Fruit fly (Drosophila melanogaster): ENCODE measurements around the gene Got2.

The Got2 gene

dm6 chr2L:1987434-1988191, at the start of gene Got2 (continued):
- TF ChIP-seq CG34224 (GFP tag; IDR thresholded peaks at IDR 0.05; ENCODE audit: partially characterized antibody): peak; percentile 69
- TF ChIP-seq jumu (GFP tag; optimal IDR thresholded peaks at IDR 0.05): no peak
- TF ChIP-seq Dref (GFP tag; IDR thresholded peaks at IDR 0.05): peak; percentile 54
- TF ChIP-seq pfk (GFP tag; optimal IDR thresholded peaks at IDR 0.05): no peak
- TF ChIP-seq CG6175 (GFP tag; IDR thresholded peaks at IDR 0.05): 0 out of 3 replicates have a peak, but pooled peaks have one; percentile 22
- TF ChIP-seq eve (GFP tag; optimal IDR thresholded peaks at IDR 0.05): no peak
- TF ChIP-seq CG14441 (GFP tag; IDR thresholded peaks at IDR 0.05): no peak
- no peak for TF ChIP-seq CG6813 (GFP tag; optimal IDR thresholded peaks at IDR 0.05)
- TF ChIP-seq CG8924 (tag; optimal IDR thresholded peaks at IDR 0.05): peak; percentile 28
- no peak for TF ChIP-seq CG12104 (GFP tag; optimal IDR thresholded peaks at IDR 0.05)
- TF ChIP-seq gro (GFP tag; optimal IDR thresholded peaks at IDR 0.05): no peak
- TF ChIP-seq mirr (GFP tag; optimal IDR thresholded peaks at IDR 0.05): no peak
- TF ChIP-seq BEAF-32 (GFP tag; optimal IDR thresholded peaks at IDR 0.05): peak; percentile 80
- peak; percentile 87 for TF ChIP-seq CG10321 (GFP tag; IDR thresholded peaks at IDR 0.05)
- no peak for TF ChIP-seq CG9215 (GFP tag; IDR thresholded peaks at IDR 0.05)
- TF ChIP-seq Doc3 (GFP tag; IDR thresholded peaks at IDR 0.05; ENCODE audit: partially characterized antibody): peak; percentile 79
- no peak for TF ChIP-seq D19B (GFP tag; optimal IDR thresholded peaks at IDR 0.05)
- no peak for TF ChIP-seq CG4360 (GFP tag; IDR thresholded peaks at IDR 0.05)
- TF ChIP-seq CG15269 (tag; optimal IDR thresholded peaks at IDR 0.05): peak; percentile 29
- no peak for TF ChIP-seq CG6683 (GFP tag; optimal IDR thresholded peaks at IDR 0.05)
- peak; percentile 64 for TF ChIP-seq CG12391 (tag; optimal IDR thresholded peaks at IDR 0.05)
- no peak for TF ChIP-seq org-1 (GFP tag; optimal IDR thresholded peaks at IDR 0.05)
- peak; percentile 85 for TF ChIP-seq row (GFP tag; IDR thresholded peaks at IDR 0.05)
- TF ChIP-seq Gug (GFP tag; IDR thresholded peaks at IDR 0.05): no peak
- peak; percentile 79 for TF ChIP-seq hbn (GFP tag; IDR thresholded peaks at IDR 0.05; ENCODE audit: partially characterized antibody)
- TF ChIP-seq knrl (GFP tag; IDR thresholded peaks at IDR 0.05; ENCODE audit: partially characterized antibody): peak; percentile 85
- TF ChIP-seq nerfin-2 (GFP tag; IDR thresholded peaks at IDR 0.05; ENCODE audit: partially characterized antibody): peak; percentile 67
- no peak for TF ChIP-seq mam (GFP tag; optimal IDR thresholded peaks at IDR 0.05)
- peak; percentile 61 for TF ChIP-seq CG9437 (GFP tag; optimal IDR thresholded peaks at IDR 0.05)
- TF ChIP-seq CG4328 (GFP tag; optimal IDR thresholded peaks at IDR 0.05): no peak
- no peak for TF ChIP-seq ac (GFP tag; optimal IDR thresholded peaks at IDR 0.05)
- 0 out of 2 replicates have a peak, but pooled peaks have one; percentile 20 for TF ChIP-seq aop (GFP tag; IDR thresholded peaks at IDR 0.05)
- TF ChIP-seq Xbp1 (GFP tag; optimal IDR thresholded peaks at IDR 0.05): peak; percentile 27
- no peak for TF ChIP-seq Bteb2 (GFP tag; optimal IDR thresholded peaks at IDR 0.05)
- no peak for TF ChIP-seq abd-A (tag; optimal IDR thresholded peaks at IDR 0.05)
- TF ChIP-seq trem (tag; optimal IDR thresholded peaks at IDR 0.05): no peak
- TF ChIP-seq sens (GFP tag): peak; percentile 24
- peak; percentile 44; the same call in 1 of the 2 replicates for TF ChIP-seq Ptx1 (GFP tag; IDR thresholded peaks at IDR 0.05)
- TF ChIP-seq mld (GFP tag; IDR thresholded peaks at IDR 0.05; ENCODE audit: partially characterized antibody): peak; percentile 70; the same call in 1 of the 3 replicates
- peak; percentile 2 for TF ChIP-seq CG13424 (tag; optimal IDR thresholded peaks at IDR 0.05)
- 0 out of 2 replicates have a peak, but pooled peaks have one; percentile 14 for TF ChIP-seq E2f2 (GFP tag; IDR thresholded peaks at IDR 0.05)
- no peak for TF ChIP-seq Dfd (GFP tag; optimal IDR thresholded peaks at IDR 0.05)
- TF ChIP-seq nmo (GFP tag; optimal IDR thresholded peaks at IDR 0.05): peak; percentile 17
- TF ChIP-seq HLH4C (GFP tag; IDR thresholded peaks at IDR 0.05; ENCODE audit: partially characterized antibody): peak; percentile 78
- no peak for TF ChIP-seq prd (optimal IDR thresholded peaks at IDR 0.05)
- TF ChIP-seq prd (GFP tag; IDR thresholded peaks at IDR 0.05): 0 out of 3 replicates have a peak, but pooled peaks have one; percentile 32
- TF ChIP-seq h (optimal IDR thresholded peaks at IDR 0.05): no peak
- TF ChIP-seq Scr (GFP tag; IDR thresholded peaks at IDR 0.05; ENCODE audit: partially characterized antibody): peak; percentile 84
- 0 out of 2 replicates have a peak, but pooled peaks have one; percentile 25 for TF ChIP-seq CG11247 (GFP tag; IDR thresholded peaks at IDR 0.05)

Data from whole organism, embryonic.